Worm (Caenorhabditis elegans) whole organism, early embryonic: ENCODE data around the gene F25E2.2.

ENCODE experiments used
- B0310.2 ChIP-seq: sonication (generic microtip); optimal IDR thresholded peaks from 2 replicates; lab custom pipeline; 2016; ENCODE audit warnings: mild to moderate bottlenecking, missing genetic modification characterization, missing compliant biosample characterization
- F13C5.2 ChIP-seq: sonication (generic microtip); optimal IDR thresholded peaks from 2 replicates; lab custom pipeline; 2017; ENCODE audit warnings: mild to moderate bottlenecking, missing genetic modification characterization, inconsistent platforms, missing compliant biosample characterization
- aly-1 ChIP-seq: sonication (generic microtip); optimal IDR thresholded peaks from 2 replicates; lab custom pipeline; 2016; ENCODE audit warnings: missing genetic modification characterization, missing compliant biosample characterization
- ama-1 ChIP-seq: fragments of 150-350 bp; optimal IDR thresholded peaks from 2 replicates; lab custom pipeline; 2014
- ceh-13 ChIP-seq: fragments of 200-800 bp; sonication (Bioruptor generic); optimal IDR thresholded peaks from 2 replicates; lab custom pipeline; 2018; ENCODE audit warnings: mild to moderate bottlenecking, missing genetic modification characterization, missing compliant biosample characterization
- ceh-36 ChIP-seq: sonication (generic microtip); optimal IDR thresholded peaks from 2 replicates; lab custom pipeline; 2016; ENCODE audit warnings: missing genetic modification characterization, inconsistent platforms, missing compliant biosample characterization
- ets-7 ChIP-seq: sonication (generic microtip); optimal IDR thresholded peaks from 2 replicates; lab custom pipeline; 2016; ENCODE audit warnings: missing genotype, missing genetic modification characterization, missing compliant biosample characterization
- flt-1 ChIP-seq: fragments of 200-800 bp; sonication (Bioruptor generic); IDR thresholded peaks from 2 replicates; pipeline ENCODE4 v1.3.6; 2022; ENCODE audit warnings: missing genetic modification characterization, missing compliant biosample characterization
- hmbx-1 ChIP-seq: sonication (generic microtip); optimal IDR thresholded peaks from 2 replicates; lab custom pipeline; 2016; ENCODE audit warnings: mild to moderate bottlenecking, missing genetic modification characterization, missing compliant biosample characterization
- hmg-4 ChIP-seq: fragments of 200-800 bp; sonication (Bioruptor generic); optimal IDR thresholded peaks from 2 replicates; lab custom pipeline; 2018; ENCODE audit warnings: mild to moderate bottlenecking, missing genetic modification characterization, missing compliant biosample characterization
- hnd-1 ChIP-seq: sonication (generic microtip); optimal IDR thresholded peaks from 2 replicates; lab custom pipeline; 2016; ENCODE audit warnings: missing genetic modification characterization, missing compliant biosample characterization
- pes-1 ChIP-seq: fragments of 200-800 bp; sonication (Bioruptor generic); IDR thresholded peaks from 2 replicates; pipeline ENCODE4 v1.3.6; 2022; ENCODE audit warnings: missing genetic modification reagents, missing genetic modification characterization, missing compliant biosample characterization
- scrt-1 ChIP-seq: fragments of 200-800 bp; sonication (Bioruptor generic); IDR thresholded peaks from 2 replicates; pipeline ENCODE4 v1.3.6; 2022; ENCODE audit warnings: missing genetic modification characterization, missing compliant biosample characterization
- sea-1 ChIP-seq: fragments of 200-800 bp; sonication (Bioruptor generic); conservative IDR thresholded peaks from 2 replicates; pipeline ENCODE4 v1.3.6; 2022; ENCODE audit warnings: missing genetic modification characterization, missing compliant biosample characterization
- tbx-11 ChIP-seq: fragments of 200-800 bp; sonication (Bioruptor generic); IDR thresholded peaks from 2 replicates; pipeline ENCODE4 v1.3.6; 2022; ENCODE audit warnings: missing genetic modification characterization, missing compliant biosample characterization
- tbx-37 ChIP-seq: fragments of 200-800 bp; sonication (Bioruptor generic); conservative IDR thresholded peaks from 2 replicates; pipeline ENCODE4 v1.3.6; 2022; ENCODE audit warnings: missing genetic modification reagents, missing genetic modification characterization, missing compliant biosample characterization
- tra-4 ChIP-seq: sonication (generic microtip); optimal IDR thresholded peaks from 2 replicates; lab custom pipeline; 2017; ENCODE audit warnings: missing genetic modification characterization, missing compliant biosample characterization

F25E2.2 gene

DNA sequence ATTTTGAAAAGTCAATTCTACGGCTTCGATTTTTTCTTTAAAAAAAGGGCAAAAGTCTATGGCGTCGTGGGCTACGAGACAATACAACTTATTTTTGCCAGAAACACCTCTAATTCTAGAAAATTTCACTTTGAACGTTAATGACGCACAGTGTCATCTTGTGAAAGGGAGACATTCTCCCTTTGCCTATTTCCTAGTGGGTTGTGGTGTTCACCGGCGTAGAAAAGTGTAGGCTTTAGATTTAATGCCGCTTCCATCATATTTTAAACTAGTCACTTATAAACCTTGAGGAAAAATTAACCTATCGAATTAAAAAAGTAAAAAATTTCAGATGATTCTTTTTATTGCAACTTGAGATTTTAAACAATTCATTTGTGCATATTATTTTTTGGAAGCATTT is 25.2 kb downstream of the F25E2.2 start:
- TF ChIP-seq pes-1, result no peak
- no peak for TF ChIP-seq B0310.2
- no peak for TF ChIP-seq hmbx-1
- no peak for TF ChIP-seq F13C5.2 (tag; lab: Kevin White, UChicago)
- TF ChIP-seq flt-1 (GFP tag; lab: Robert Waterston, UW), result no peak
- no peak for TF ChIP-seq aly-1 (tag; lab: Kevin White, UChicago)
- TF ChIP-seq tbx-37, result no peak
- TF ChIP-seq ets-7 (tag; lab: Kevin White, UChicago), result no peak
- TF ChIP-seq scrt-1 (GFP tag; lab: Robert Waterston, UW), result no peak
- TF ChIP-seq hnd-1 (tag; lab: Kevin White, UChicago), result no peak
- TF ChIP-seq tra-4 (tag; lab: Kevin White, UChicago), result no peak
- no peak for TF ChIP-seq sea-1 (GFP tag; lab: Robert Waterston, UW)
- TF ChIP-seq tbx-11, result no peak
- no peak for TF ChIP-seq ama-1 (lab: Kevin White, UChicago)
- no peak for TF ChIP-seq hmg-4 (GFP tag; lab: Kevin White, UChicago)
- no peak for TF ChIP-seq ceh-13 (GFP tag; lab: Kevin White, UChicago)
- no peak for TF ChIP-seq ceh-36 (tag; lab: Kevin White, UChicago)

DNA sequence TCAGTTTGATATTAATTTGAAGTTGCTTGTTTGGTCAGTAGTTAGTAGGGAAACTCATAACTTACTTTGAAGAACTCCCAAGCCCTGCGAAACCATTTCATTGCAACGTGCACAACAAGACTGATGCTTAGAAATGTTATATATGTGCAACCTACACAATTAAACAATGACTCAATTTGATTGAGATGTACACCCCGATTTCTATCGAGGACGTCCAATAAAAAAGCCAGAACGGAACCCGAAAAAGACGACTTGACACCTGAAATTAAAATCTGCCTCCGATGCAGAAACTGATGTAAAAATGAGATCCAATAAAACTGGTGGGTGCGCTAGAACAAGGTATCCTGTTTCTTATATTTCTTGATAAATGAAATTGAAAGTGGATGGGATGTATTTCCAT is 25.7 kb downstream of the F25E2.2 start, which contains the start of gene T04G9.6:
TSS of gene T04G9.6 (minus strand) at position 101 of the 400 bp plus-strand sequence.
- TF ChIP-seq ets-7 (tag; lab: Kevin White, UChicago) (no peak), hnd-1 (tag; lab: Kevin White, UChicago) (no peak), flt-1 (GFP tag; lab: Robert Waterston, UW) (no peak), ceh-13 (GFP tag; lab: Kevin White, UChicago) (no peak), scrt-1 (GFP tag; lab: Robert Waterston, UW) (no peak), F13C5.2 (tag; lab: Kevin White, UChicago) (no peak), ama-1 (lab: Kevin White, UChicago) (no peak), ceh-36 (tag; lab: Kevin White, UChicago) (no peak), tra-4 (tag; lab: Kevin White, UChicago) (no peak), tbx-37 (no peak), tbx-11 (no peak), B0310.2 (no peak), sea-1 (GFP tag; lab: Robert Waterston, UW) (no peak), pes-1 (no peak), hmbx-1 (no peak), aly-1 (tag; lab: Kevin White, UChicago) (no peak), hmg-4 (GFP tag; lab: Kevin White, UChicago) (no peak)

DNA sequence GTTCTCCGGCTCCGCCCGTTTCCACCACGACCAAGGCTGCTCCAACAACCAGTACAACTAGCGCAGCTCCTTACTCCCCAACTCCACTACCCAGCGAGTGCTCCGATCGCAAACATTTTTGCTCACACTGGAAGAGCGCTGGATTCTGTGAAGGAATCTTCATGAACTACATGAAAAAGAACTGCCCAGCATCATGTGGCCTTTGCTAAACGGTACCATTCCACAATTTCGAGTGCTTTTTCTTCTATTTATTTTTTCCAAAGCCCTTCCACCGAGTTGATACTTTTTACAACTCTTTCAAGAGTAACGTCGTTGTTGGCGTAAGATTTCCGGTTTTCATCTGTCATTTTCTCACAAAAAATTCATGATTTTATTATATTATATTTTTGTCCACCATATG is 30.6 kb downstream of the F25E2.2 start:
- TF ChIP-seq tbx-37 (no peak), sea-1 (GFP tag; lab: Robert Waterston, UW) (no peak), hmbx-1 (no peak), F13C5.2 (tag; lab: Kevin White, UChicago) (no peak), hnd-1 (tag; lab: Kevin White, UChicago) (no peak), ceh-36 (tag; lab: Kevin White, UChicago) (no peak), scrt-1 (GFP tag; lab: Robert Waterston, UW) (no peak), aly-1 (tag; lab: Kevin White, UChicago) (no peak), tra-4 (tag; lab: Kevin White, UChicago) (no peak), B0310.2 (no peak), hmg-4 (GFP tag; lab: Kevin White, UChicago) (no peak), flt-1 (GFP tag; lab: Robert Waterston, UW) (no peak), ceh-13 (GFP tag; lab: Kevin White, UChicago) (no peak), ets-7 (tag; lab: Kevin White, UChicago) (no peak), pes-1 (no peak), ama-1 (lab: Kevin White, UChicago) (no peak)

DNA sequence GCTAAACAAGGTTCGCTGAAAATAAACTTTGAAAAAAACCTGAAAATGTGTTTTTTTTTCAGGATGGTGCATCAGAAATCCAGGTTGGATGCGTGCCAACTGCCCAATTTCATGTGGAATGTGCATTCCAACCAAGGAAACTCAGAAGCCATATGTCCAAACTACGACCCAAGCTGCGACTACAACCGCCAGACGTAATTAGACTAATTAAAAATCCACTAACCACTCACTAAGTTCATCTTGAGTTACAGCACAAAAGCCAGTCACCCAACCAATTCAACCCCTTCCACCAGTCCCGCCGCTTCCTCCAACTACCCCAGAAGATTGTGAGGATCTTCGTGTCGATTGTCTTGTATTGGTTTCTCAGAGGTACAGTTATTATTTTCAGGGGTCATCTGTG is 31.3 kb downstream of the F25E2.2 start:
- no peak for TF ChIP-seq ceh-36 (tag; lab: Kevin White, UChicago)
- no peak for TF ChIP-seq F13C5.2 (tag; lab: Kevin White, UChicago)
- no peak for TF ChIP-seq flt-1 (GFP tag; lab: Robert Waterston, UW)
- TF ChIP-seq pes-1, result no peak
- no peak for TF ChIP-seq hmg-4 (GFP tag; lab: Kevin White, UChicago)
- no peak for TF ChIP-seq hnd-1 (tag; lab: Kevin White, UChicago)
- no peak for TF ChIP-seq tbx-37
- TF ChIP-seq aly-1 (tag; lab: Kevin White, UChicago), result no peak
- no peak for TF ChIP-seq hmbx-1
- no peak for TF ChIP-seq ama-1 (lab: Kevin White, UChicago)

DNA sequence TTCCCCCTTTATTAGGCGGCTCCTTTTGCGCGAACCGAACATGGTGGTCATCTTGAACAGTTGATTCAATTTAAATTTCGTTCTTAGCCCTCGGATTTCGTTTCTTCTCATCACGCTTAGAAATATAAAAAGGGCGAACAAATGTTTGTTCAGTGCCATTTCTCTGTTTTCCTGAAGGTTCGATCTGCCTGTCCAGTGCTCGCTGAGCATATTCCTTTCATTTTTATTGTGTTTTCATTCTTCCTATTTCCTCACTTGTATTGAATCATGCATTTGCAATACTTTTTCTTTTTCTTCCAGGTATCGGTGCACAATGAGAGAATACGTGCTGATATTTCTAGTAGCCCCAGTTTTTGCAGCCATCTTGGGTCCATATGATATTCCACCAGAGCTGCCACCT is 33.2 kb downstream of the F25E2.2 start, which contains the start of gene nas-15:
TSS of gene nas-15 (plus strand) at position 301 of the 400 bp plus-strand sequence.
- TF ChIP-seq sea-1 (GFP tag; lab: Robert Waterston, UW) (no peak), aly-1 (tag; lab: Kevin White, UChicago) (no peak), scrt-1 (GFP tag; lab: Robert Waterston, UW) (no peak), pes-1 (no peak), ceh-36 (tag; lab: Kevin White, UChicago) (no peak), hmbx-1 (no peak), ama-1 (lab: Kevin White, UChicago) (no peak), tbx-37 (no peak), B0310.2 (no peak)

DNA sequence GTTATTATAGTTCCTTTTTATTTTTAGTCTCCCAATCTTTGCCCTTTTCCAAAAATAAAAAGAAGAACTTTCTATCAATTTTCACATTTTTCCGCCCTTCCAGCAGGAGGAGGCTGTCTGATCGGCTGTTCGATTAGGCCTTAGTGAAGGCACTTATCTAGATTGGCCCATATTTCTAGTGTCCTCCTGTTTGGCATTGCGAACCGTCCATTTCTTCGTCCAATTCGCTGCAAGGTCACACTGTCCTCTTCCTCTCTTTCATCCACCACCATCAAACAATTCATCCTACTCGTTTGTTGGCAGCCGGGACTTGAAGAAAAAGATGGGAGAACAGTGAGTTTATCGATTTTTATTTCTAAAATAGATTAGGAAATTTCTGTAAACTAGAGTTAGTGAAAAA is 38.4 kb downstream of the F25E2.2 start, which contains the start of gene T04G9.4:
TSS of gene T04G9.4 (plus strand) at position 293 of the 400 bp plus-strand sequence.
- TF ChIP-seq scrt-1 (GFP tag; lab: Robert Waterston, UW) (no peak), tbx-37 (no peak), ceh-13 (GFP tag; lab: Kevin White, UChicago) (no peak), ets-7 (tag; lab: Kevin White, UChicago) (no peak), pes-1 (no peak), tbx-11 (no peak), hmg-4 (GFP tag; lab: Kevin White, UChicago) (no peak), flt-1 (GFP tag; lab: Robert Waterston, UW) (no peak), hmbx-1 (no peak), B0310.2 (no peak), ama-1 (lab: Kevin White, UChicago) (no peak), aly-1 (tag; lab: Kevin White, UChicago) (no peak), sea-1 (GFP tag; lab: Robert Waterston, UW) (no peak), hnd-1 (tag; lab: Kevin White, UChicago) (no peak), F13C5.2 (tag; lab: Kevin White, UChicago) (no peak), ceh-36 (tag; lab: Kevin White, UChicago) (no peak), tra-4 (tag; lab: Kevin White, UChicago) (no peak)

DNA sequence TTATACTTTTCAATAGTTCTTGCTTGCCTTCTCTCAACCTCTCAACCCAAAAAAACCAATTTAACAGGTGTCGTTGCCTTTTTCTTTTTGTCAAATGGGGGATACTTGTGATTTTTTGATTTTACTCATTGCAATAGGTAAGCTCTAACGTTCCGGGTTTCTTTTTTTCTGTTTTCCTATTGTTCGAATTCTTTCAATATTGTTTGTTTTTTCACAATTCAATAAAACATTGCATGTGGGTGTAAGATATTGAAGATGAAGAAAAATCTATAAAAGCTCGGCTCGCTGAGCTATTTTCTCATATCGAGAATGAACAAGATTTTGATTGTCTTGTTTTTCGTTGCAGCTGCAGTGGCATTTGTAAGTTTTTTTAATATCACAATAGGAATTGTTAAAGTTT is 40.1 kb downstream of the F25E2.2 start, which contains the start of gene T04G9.7:
TSS of gene T04G9.7 (plus strand) at position 301 of the 400 bp plus-strand sequence.
- TF ChIP-seq ets-7 (tag; lab: Kevin White, UChicago) (no peak), hmg-4 (GFP tag; lab: Kevin White, UChicago) (no peak), B0310.2 (no peak), flt-1 (GFP tag; lab: Robert Waterston, UW) (no peak), tbx-37 (no peak), ama-1 (lab: Kevin White, UChicago) (no peak), pes-1 (no peak), tra-4 (tag; lab: Kevin White, UChicago) (no peak), F13C5.2 (tag; lab: Kevin White, UChicago) (no peak), tbx-11 (no peak), scrt-1 (GFP tag; lab: Robert Waterston, UW) (no peak), aly-1 (tag; lab: Kevin White, UChicago) (no peak), hmbx-1 (no peak), ceh-13 (GFP tag; lab: Kevin White, UChicago) (no peak), hnd-1 (tag; lab: Kevin White, UChicago) (no peak), ceh-36 (tag; lab: Kevin White, UChicago) (no peak), sea-1 (GFP tag; lab: Robert Waterston, UW) (no peak)
